Worm (Caenorhabditis elegans) whole organism, young adult: ENCODE data around the gene elp-1.

Source experiments
- B0035.1 ChIP-seq: sonication (generic microtip); optimal IDR thresholded peaks from 2 replicates; lab custom pipeline; 2016; ENCODE audit warnings: missing genetic modification characterization, mild to moderate bottlenecking, missing compliant biosample characterization, missing genotype, missing genetic modification reagents
- B0261.1 ChIP-seq: sonication (generic microtip); optimal IDR thresholded peaks from 2 replicates; lab custom pipeline; 2016; ENCODE audit warnings: mild to moderate bottlenecking, missing genetic modification characterization, moderate library complexity, missing compliant biosample characterization
- B0336.3 ChIP-seq: fragments of 200-800 bp; sonication (Bioruptor generic); IDR thresholded peaks from 2 replicates; pipeline ENCODE4 v1.3.6; 2022; ENCODE audit warnings: missing genetic modification characterization, missing compliant biosample characterization
- D2030.7 ChIP-seq: fragments of 200-800 bp; sonication (Bioruptor generic); IDR thresholded peaks from 2 replicates; pipeline ENCODE4 v1.3.6; 2022; ENCODE audit warnings: missing genetic modification reagents, missing genetic modification characterization, missing compliant biosample characterization
- F10E7.11 ChIP-seq: sonication (generic microtip); optimal IDR thresholded peaks from 2 replicates; lab custom pipeline; 2017; ENCODE audit warnings: mild to moderate bottlenecking, missing genetic modification characterization, moderate library complexity, missing compliant biosample characterization
- F23B12.7 ChIP-seq: sonication (generic microtip); optimal IDR thresholded peaks from 2 replicates; lab custom pipeline; 2017; ENCODE audit warnings: missing genetic modification characterization, mild to moderate bottlenecking, missing compliant biosample characterization, antibody characterized with exemption, moderate library complexity; ENCODE audit not compliant: insufficient read depth
- F57A8.1 ChIP-seq: fragments of 200-800 bp; sonication (Bioruptor generic); optimal IDR thresholded peaks from 2 replicates; lab custom pipeline; 2018; ENCODE audit warnings: mild to moderate bottlenecking, missing genetic modification characterization, moderate library complexity, missing compliant biosample characterization
- F57C9.4 ChIP-seq: sonication (generic microtip); optimal IDR thresholded peaks from 2 replicates; lab custom pipeline; 2017; ENCODE audit warnings: mild to moderate bottlenecking, missing genetic modification characterization, missing compliant biosample characterization
- K12H6.12 ChIP-seq: fragments of 200-800 bp; sonication (Bioruptor generic); optimal IDR thresholded peaks from 2 replicates; lab custom pipeline; 2018; ENCODE audit warnings: mild to moderate bottlenecking, missing genetic modification characterization, missing compliant biosample characterization
- T07F8.4 ChIP-seq: sonication (generic microtip); optimal IDR thresholded peaks from 2 replicates; lab custom pipeline; 2016; ENCODE audit warnings: mild to moderate bottlenecking, missing genetic modification characterization, moderate library complexity, missing compliant biosample characterization
- T26A5.8 ChIP-seq: sonication (generic microtip); optimal IDR thresholded peaks from 2 replicates; lab custom pipeline; 2016; ENCODE audit warnings: missing genetic modification characterization, missing compliant biosample characterization
- Y67H2A.10 ChIP-seq: fragments of 200-800 bp; sonication (Bioruptor generic); conservative IDR thresholded peaks from 2 replicates; pipeline ENCODE4 v1.3.6; 2022; ENCODE audit warnings: missing genetic modification reagents, missing genetic modification characterization, missing compliant biosample characterization
- Y79H2A.3 ChIP-seq: fragments of 200-800 bp; sonication (Bioruptor generic); conservative IDR thresholded peaks from 2 replicates; pipeline ENCODE4 v1.3.6; 2022; ENCODE audit warnings: missing genetic modification reagents, missing genetic modification characterization, missing compliant biosample characterization
- aptf-3 ChIP-seq: fragments of 200-800 bp; sonication (Bioruptor generic); IDR thresholded peaks from 2 replicates; pipeline ENCODE4 v1.3.6; 2022; ENCODE audit warnings: missing genetic modification characterization, missing compliant biosample characterization
- athp-1 ChIP-seq: sonication (generic microtip); optimal IDR thresholded peaks from 2 replicates; lab custom pipeline; 2017; ENCODE audit warnings: mild to moderate bottlenecking, missing genetic modification characterization, missing compliant biosample characterization
- cebp-1 ChIP-seq, 2 experiments: fragments of 200-800 bp in 1 of 2; sonication (Bioruptor generic) in 1 of 2; sonication (generic microtip) in 1 of 2; IDR thresholded peaks in 1 of 2; optimal IDR thresholded peaks in 1 of 2; 2 replicates each; pipeline versions ENCODE4 v1.3.6 to Lab custom; 2017 to 2022; ENCODE audit warnings: missing compliant biosample characterization in 2 of 2, missing genetic modification characterization in 2 of 2, mild to moderate bottlenecking in 1 of 2, missing genetic modification reagents in 1 of 2, moderate library complexity in 1 of 2
- cebp-2 ChIP-seq: fragments of 200-800 bp; sonication (Bioruptor generic); IDR thresholded peaks from 2 replicates; pipeline ENCODE4 v1.3.6; 2022; ENCODE audit warnings: missing genetic modification characterization, missing compliant biosample characterization
- ceh-27 ChIP-seq: fragments of 200-800 bp; sonication (Bioruptor generic); optimal IDR thresholded peaks from 2 replicates; lab custom pipeline; 2018; ENCODE audit warnings: mild to moderate bottlenecking, missing genetic modification characterization, moderate library complexity, missing compliant biosample characterization
- ceh-79 ChIP-seq: sonication (generic microtip); optimal IDR thresholded peaks from 2 replicates; lab custom pipeline; 2017; ENCODE audit warnings: mild to moderate bottlenecking, missing genetic modification characterization, missing compliant biosample characterization
- chd-7 ChIP-seq: sonication (generic microtip); optimal IDR thresholded peaks from 2 replicates; lab custom pipeline; 2016; ENCODE audit warnings: mild to moderate bottlenecking, missing genetic modification characterization, moderate library complexity, missing compliant biosample characterization
- dpff-1 ChIP-seq: sonication (generic microtip); optimal IDR thresholded peaks from 2 replicates; lab custom pipeline; 2017; ENCODE audit warnings: mild to moderate bottlenecking, missing genetic modification characterization, missing compliant biosample characterization
- dpl-1 ChIP-seq: fragments of 150-350 bp; optimal IDR thresholded peaks from 2 replicates; lab custom pipeline; 2014; ENCODE audit warnings: missing biosample characterization, missing genetic modification reagents, missing genetic modification characterization
- ets-4 ChIP-seq: fragments of 200-800 bp; sonication (Bioruptor generic); optimal IDR thresholded peaks from 2 replicates; lab custom pipeline; 2018; ENCODE audit warnings: mild to moderate bottlenecking, missing genetic modification characterization, missing compliant biosample characterization
- fkh-3 ChIP-seq: sonication (generic microtip); optimal IDR thresholded peaks from 2 replicates; lab custom pipeline; 2016; ENCODE audit warnings: mild to moderate bottlenecking, missing genetic modification characterization, missing compliant biosample characterization
- gei-17 ChIP-seq: fragments of 200-800 bp; sonication (Bioruptor generic); optimal IDR thresholded peaks from 2 replicates; lab custom pipeline; 2018; ENCODE audit warnings: mild to moderate bottlenecking, missing genetic modification characterization, missing compliant biosample characterization
- him-1 ChIP-seq: sonication (generic microtip); optimal IDR thresholded peaks from 2 replicates; lab custom pipeline; 2016; ENCODE audit warnings: missing genotype, missing genetic modification reagents, missing genetic modification characterization, missing compliant biosample characterization
- hlh-26 ChIP-seq: fragments of 200-800 bp; sonication (Bioruptor generic); conservative IDR thresholded peaks from 2 replicates; pipeline ENCODE4 v1.3.6; 2022; ENCODE audit warnings: missing genetic modification reagents, missing genetic modification characterization, missing compliant biosample characterization
- let-526 ChIP-seq: fragments of 200-800 bp; sonication (Bioruptor generic); IDR thresholded peaks from 2 replicates; pipeline ENCODE4 v1.3.6; 2022; ENCODE audit warnings: missing genetic modification reagents, missing genetic modification characterization, missing compliant biosample characterization
- let-607 ChIP-seq, 2 experiments: fragments of 200-800 bp in 1 of 2; sonication (Bioruptor generic) in 1 of 2; sonication (generic microtip) in 1 of 2; optimal IDR thresholded peaks; 2 replicates each; lab custom pipeline; 2016 to 2018; ENCODE audit warnings: mild to moderate bottlenecking in 2 of 2, missing compliant biosample characterization in 2 of 2, missing genetic modification characterization in 2 of 2, moderate library complexity in 2 of 2, missing genotype in 1 of 2
- lin-26 ChIP-seq: fragments of 200-800 bp; sonication (Bioruptor generic); IDR thresholded peaks from 2 replicates; pipeline ENCODE4 v1.3.6; 2022; ENCODE audit warnings: missing genetic modification reagents, missing genetic modification characterization, missing compliant biosample characterization
- lin-35 ChIP-seq, 3 experiments: fragments of 150-350 bp in 2 of 3; sonication (generic microtip) in 1 of 3; optimal IDR thresholded peaks; 2 replicates each; lab custom pipeline; 2014 to 2018; ENCODE audit warnings: missing biosample characterization in 3 of 3, missing genetic modification characterization in 3 of 3, missing genetic modification reagents in 3 of 3
- lin-54 ChIP-seq: fragments of 200-800 bp; sonication (Bioruptor generic); optimal IDR thresholded peaks from 2 replicates; lab custom pipeline; 2018; ENCODE audit warnings: mild to moderate bottlenecking, missing genetic modification characterization, missing compliant biosample characterization
- madf-6 ChIP-seq: fragments of 200-800 bp; sonication (Bioruptor generic); IDR thresholded peaks from 2 replicates; pipeline ENCODE4 v1.3.6; 2022; ENCODE audit warnings: missing genetic modification reagents, missing genetic modification characterization, missing compliant biosample characterization
- mel-28 ChIP-seq: sonication (generic microtip); optimal IDR thresholded peaks from 2 replicates; lab custom pipeline; 2016; ENCODE audit warnings: borderline replicate concordance, mild to moderate bottlenecking, missing genetic modification characterization, missing compliant biosample characterization
- mes-4 ChIP-seq: sonication (generic microtip); optimal IDR thresholded peaks from 2 replicates; lab custom pipeline; 2016; ENCODE audit warnings: missing genotype, missing genetic modification characterization, missing compliant biosample characterization
- nfyb-1 ChIP-seq: fragments of 200-800 bp; sonication (Bioruptor generic); IDR thresholded peaks from 2 replicates; pipeline ENCODE4 v1.3.6; 2022; ENCODE audit warnings: missing genetic modification reagents, missing genetic modification characterization, missing compliant biosample characterization
- nhr-120 ChIP-seq: fragments of 200-800 bp; sonication (Bioruptor generic); IDR thresholded peaks from 2 replicates; pipeline ENCODE4 v1.3.6; 2022; ENCODE audit warnings: missing genetic modification characterization, missing compliant biosample characterization
- nhr-27 ChIP-seq: fragments of 200-800 bp; sonication (Bioruptor generic); optimal IDR thresholded peaks from 2 replicates; lab custom pipeline; 2018; ENCODE audit warnings: mild to moderate bottlenecking, missing genetic modification characterization, moderate library complexity, missing compliant biosample characterization
- nhr-90 ChIP-seq: sonication (generic microtip); optimal IDR thresholded peaks from 2 replicates; lab custom pipeline; 2016; ENCODE audit warnings: missing genotype, mild to moderate bottlenecking, missing genetic modification characterization, missing compliant biosample characterization
- repo-1 ChIP-seq: sonication (generic microtip); optimal IDR thresholded peaks from 2 replicates; lab custom pipeline; 2017; ENCODE audit warnings: mild to moderate bottlenecking, missing genetic modification characterization, missing compliant biosample characterization
- snpc-1.3 ChIP-seq: sonication (generic microtip); optimal IDR thresholded peaks from 2 replicates; lab custom pipeline; 2017; ENCODE audit warnings: missing genetic modification characterization, mild to moderate bottlenecking, missing compliant biosample characterization, antibody characterized with exemption, moderate library complexity, missing genotype, missing genetic modification reagents; ENCODE audit not compliant: insufficient read depth
- snpc-3.4 ChIP-seq: sonication (generic microtip); optimal IDR thresholded peaks from 2 replicates; lab custom pipeline; 2017; ENCODE audit warnings: missing genetic modification characterization, mild to moderate bottlenecking, missing compliant biosample characterization, antibody characterized with exemption, moderate library complexity, missing genotype, missing genetic modification reagents
- tlf-1 ChIP-seq: fragments of 200-800 bp; sonication (Bioruptor generic); optimal IDR thresholded peaks from 2 replicates; lab custom pipeline; 2018; ENCODE audit warnings: mild to moderate bottlenecking, missing genetic modification characterization, missing compliant biosample characterization
- unc-130 ChIP-seq: sonication (generic microtip); optimal IDR thresholded peaks from 2 replicates; lab custom pipeline; 2016; ENCODE audit warnings: missing genetic modification reagents, missing genetic modification characterization, missing compliant biosample characterization
- unc-62 ChIP-seq: fragments of 150-350 bp; optimal IDR thresholded peaks from 2 replicates; lab custom pipeline; 2014; ENCODE audit warnings: missing biosample characterization, missing genetic modification reagents, missing genetic modification characterization
- xnd-1 ChIP-seq: sonication (generic microtip); optimal IDR thresholded peaks from 2 replicates; lab custom pipeline; 2016; ENCODE audit warnings: missing genotype, missing genetic modification reagents, missing genetic modification characterization, missing compliant biosample characterization
- ztf-26 ChIP-seq: sonication (generic microtip); optimal IDR thresholded peaks from 2 replicates; lab custom pipeline; 2017; ENCODE audit warnings: missing genetic modification characterization, missing compliant biosample characterization
- ztf-3 ChIP-seq: fragments of 200-800 bp; sonication (Bioruptor generic); optimal IDR thresholded peaks from 2 replicates; lab custom pipeline; 2018; ENCODE audit warnings: mild to moderate bottlenecking, missing genetic modification characterization, missing compliant biosample characterization
- ztf-6 ChIP-seq: fragments of 200-800 bp; sonication (Bioruptor generic); IDR thresholded peaks from 2 replicates; pipeline ENCODE4 v1.3.6; 2022; ENCODE audit warnings: missing genetic modification reagents, missing genetic modification characterization, missing compliant biosample characterization

elp-1 gene

ce11 chrV:20793761-20794160 is 23.8 kb upstream of the elp-1 start (continued):
- TF ChIP-seq ztf-6 (GFP tag; lab: Robert Waterston, UW) (no peak), mel-28 (tag; lab: Kevin White, UChicago) (no peak), dpl-1 (GFP tag; lab: Kevin White, UChicago) (no peak), aptf-3 (GFP tag; lab: Robert Waterston, UW) (0 out of 2 replicates have a peak, but pooled peaks have one; percentile 67), unc-62 (GFP tag; lab: Kevin White, UChicago) (no peak), B0261.1 (no peak), nhr-90 (tag; lab: Kevin White, UChicago) (no peak), ztf-3 (no peak), Y67H2A.10 (GFP tag; lab: Robert Waterston, UW) (no peak), K12H6.12 (tag; lab: Kevin White, UChicago) (peak; percentile 74), mes-4 (tag; lab: Kevin White, UChicago) (no peak), him-1 (no peak), lin-35 (GFP tag; optimal IDR thresholded peaks at IDR 0.05; lab: Kevin White, UChicago) (no peak), F10E7.11 (no peak), repo-1 (no peak), lin-54 (GFP tag; lab: Kevin White, UChicago) (no peak), B0336.3 (GFP tag; lab: Robert Waterston, UW) (no peak), ceh-79 (tag; lab: Kevin White, UChicago) (no peak), snpc-3.4 (tag; lab: Kevin White, UChicago) (no peak), chd-7 (tag; lab: Kevin White, UChicago) (no peak), let-607 (tag; optimal IDR thresholded peaks at IDR 0.05; lab: Kevin White, UChicago) (no peak), athp-1 (tag; lab: Kevin White, UChicago) (no peak), nfyb-1 (GFP tag; lab: Robert Waterston, UW) (no peak), lin-26 (GFP tag; lab: Robert Waterston, UW) (no peak), let-526 (no peak), B0035.1 (tag; lab: Kevin White, UChicago) (no peak), xnd-1 (tag; lab: Kevin White, UChicago) (no peak), F23B12.7 (tag; lab: Kevin White, UChicago) (no peak), unc-130 (no peak), tlf-1 (GFP tag; lab: Kevin White, UChicago) (no peak), ets-4 (GFP tag; lab: Kevin White, UChicago) (no peak), fkh-3 (tag; lab: Kevin White, UChicago) (no peak), nhr-27 (tag; lab: Kevin White, UChicago) (no peak), snpc-1.3 (tag; lab: Kevin White, UChicago) (no peak), hlh-26 (GFP tag; lab: Robert Waterston, UW) (no peak), Y79H2A.3 (GFP tag; lab: Robert Waterston, UW) (no peak), D2030.7 (no peak), cebp-2 (GFP tag; lab: Robert Waterston, UW) (no peak), nhr-120 (GFP tag; lab: Robert Waterston, UW) (no peak), ceh-27 (GFP tag; lab: Kevin White, UChicago) (no peak), F57A8.1 (GFP tag; lab: Kevin White, UChicago) (no peak), cebp-1 (GFP tag; IDR thresholded peaks at IDR 0.05; lab: Robert Waterston, UW) (no peak), cebp-1 (tag; optimal IDR thresholded peaks at IDR 0.05; lab: Kevin White, UChicago) (peak; percentile 50), dpff-1 (tag; lab: Kevin White, UChicago) (no peak), ztf-26 (tag; lab: Kevin White, UChicago) (no peak), T26A5.8 (tag; lab: Kevin White, UChicago) (no peak), F57C9.4 (tag; lab: Kevin White, UChicago) (no peak), madf-6 (GFP tag; lab: Robert Waterston, UW) (no peak), T07F8.4 (tag; lab: Kevin White, UChicago) (no peak), gei-17 (GFP tag; lab: Kevin White, UChicago) (no peak)
